Worm (Caenorhabditis elegans) whole organism, young adult: ENCODE measurements around the gene Y71H2AM.6.
A peak's percentile ranks its signal among the peaks of the same experiment; 100 is the strongest.

Experiments used
- F23B12.7 ChIP-seq: sonication (generic microtip); optimal IDR thresholded peaks from 2 replicates; lab custom pipeline; 2017; ENCODE audit warnings: missing genetic modification characterization, mild to moderate bottlenecking, missing compliant biosample characterization, antibody characterized with exemption, moderate library complexity; ENCODE audit not compliant: insufficient read depth
- F57C9.4 ChIP-seq: sonication (generic microtip); optimal IDR thresholded peaks from 2 replicates; lab custom pipeline; 2017; ENCODE audit warnings: mild to moderate bottlenecking, missing genetic modification characterization, missing compliant biosample characterization
- T07F8.4 ChIP-seq: sonication (generic microtip); optimal IDR thresholded peaks from 2 replicates; lab custom pipeline; 2016; ENCODE audit warnings: mild to moderate bottlenecking, missing genetic modification characterization, moderate library complexity, missing compliant biosample characterization
- Y67H2A.10 ChIP-seq: fragments of 200-800 bp; sonication (Bioruptor generic); conservative IDR thresholded peaks from 2 replicates; pipeline ENCODE4 v1.3.6; 2022; ENCODE audit warnings: missing genetic modification reagents, missing genetic modification characterization, missing compliant biosample characterization
- Y95B8A.8 ChIP-seq: fragments of 200-800 bp; sonication (Bioruptor generic); IDR thresholded peaks from 2 replicates; pipeline ENCODE4 v1.3.6; 2022; ENCODE audit warnings: missing genetic modification reagents, missing genetic modification characterization, missing compliant biosample characterization
- atf-7 ChIP-seq: sonication (generic microtip); optimal IDR thresholded peaks from 2 replicates; lab custom pipeline; 2017; ENCODE audit warnings: mild to moderate bottlenecking, missing genetic modification characterization, missing compliant biosample characterization
- ceh-91 ChIP-seq: fragments of 200-800 bp; sonication (Bioruptor generic); IDR thresholded peaks from 2 replicates; pipeline ENCODE4 v1.3.6; 2022; ENCODE audit warnings: missing genetic modification reagents, missing genetic modification characterization, missing compliant biosample characterization
- fkh-3 ChIP-seq: sonication (generic microtip); optimal IDR thresholded peaks from 2 replicates; lab custom pipeline; 2016; ENCODE audit warnings: mild to moderate bottlenecking, missing genetic modification characterization, missing compliant biosample characterization
- hmg-1.2 ChIP-seq: fragments of 200-800 bp; sonication (Bioruptor generic); IDR thresholded peaks from 2 replicates; pipeline ENCODE4 v1.3.6; 2022; ENCODE audit warnings: missing genetic modification reagents, missing genetic modification characterization, missing compliant biosample characterization
- madf-8 ChIP-seq: fragments of 200-800 bp; sonication (Bioruptor generic); conservative IDR thresholded peaks from 2 replicates; pipeline ENCODE4 v1.3.6; 2022; ENCODE audit warnings: missing genetic modification reagents, missing genetic modification characterization, missing compliant biosample characterization
- nfyb-1 ChIP-seq: fragments of 200-800 bp; sonication (Bioruptor generic); IDR thresholded peaks from 2 replicates; pipeline ENCODE4 v1.3.6; 2022; ENCODE audit warnings: missing genetic modification reagents, missing genetic modification characterization, missing compliant biosample characterization
- sea-2 ChIP-seq: fragments of 200-800 bp; sonication (Bioruptor generic); IDR thresholded peaks from 2 replicates; pipeline ENCODE4 v1.3.6; 2022; ENCODE audit warnings: missing genetic modification characterization, missing compliant biosample characterization
- unc-130 ChIP-seq: sonication (generic microtip); optimal IDR thresholded peaks from 2 replicates; lab custom pipeline; 2016; ENCODE audit warnings: missing genetic modification reagents, missing genetic modification characterization, missing compliant biosample characterization
- unc-62 ChIP-seq: fragments of 150-350 bp; optimal IDR thresholded peaks from 2 replicates; lab custom pipeline; 2014; ENCODE audit warnings: missing biosample characterization, missing genetic modification reagents, missing genetic modification characterization

- TF ChIP-seq madf-8 (no peak), hmg-1.2 (GFP tag; lab: Robert Waterston, UW) (0 out of 2 replicates have a peak, but pooled peaks have one; percentile 12), Y67H2A.10 (no peak), F57C9.4 (no peak), F23B12.7 (tag; lab: Kevin White, UChicago) (no peak), Y95B8A.8 (GFP tag; lab: Robert Waterston, UW) (no peak), atf-7 (tag; lab: Kevin White, UChicago) (no peak), unc-130 (no peak), ceh-91 (GFP tag; lab: Robert Waterston, UW) (no peak), fkh-3 (no peak), unc-62 (GFP tag; lab: Kevin White, UChicago) (no peak), sea-2 (GFP tag; lab: Robert Waterston, UW) (no peak), nfyb-1 (GFP tag; lab: Robert Waterston, UW) (no peak), T07F8.4 (tag; lab: Kevin White, UChicago) (no peak)
Observed at ce11 chrIII:2780283-2780682, 573 bp upstream of the Y71H2AM.6 start.
